Worm (Caenorhabditis elegans) whole organism, mixed stage, embryonic: ENCODE data around the gene wdr-60.

ENCODE experiments used
- M03D4.4 ChIP-seq: sonication (generic microtip); optimal IDR thresholded peaks from 2 replicates; lab custom pipeline; 2017; ENCODE audit warnings: mild to moderate bottlenecking, missing genetic modification characterization, missing compliant biosample characterization
- bed-3 ChIP-seq: fragments of 200-800 bp; sonication (Bioruptor generic); optimal IDR thresholded peaks from 3 replicates; lab custom pipeline; 2018; ENCODE audit warnings: mild to moderate bottlenecking, missing genetic modification characterization, moderate library complexity, missing compliant biosample characterization
- blmp-1 ChIP-seq: fragments of 150-350 bp; optimal IDR thresholded peaks from 2 replicates; lab custom pipeline; 2014; ENCODE audit warnings: missing biosample characterization, missing genetic modification characterization
- ceh-39 ChIP-seq: fragments of 150-350 bp; optimal IDR thresholded peaks from 2 replicates; lab custom pipeline; 2014; ENCODE audit warnings: missing biosample characterization, missing genetic modification characterization
- ceh-43 ChIP-seq: fragments of 200-800 bp; sonication (Bioruptor generic); optimal IDR thresholded peaks from 2 replicates; lab custom pipeline; 2018; ENCODE audit warnings: mild to moderate bottlenecking, missing genetic modification characterization, moderate library complexity, missing compliant biosample characterization
- ceh-83 ChIP-seq: fragments of 200-800 bp; sonication (Bioruptor generic); optimal IDR thresholded peaks from 2 replicates; lab custom pipeline; 2018; ENCODE audit warnings: mild to moderate bottlenecking, missing genetic modification characterization, missing compliant biosample characterization
- ces-1 ChIP-seq: fragments of 150-350 bp; optimal IDR thresholded peaks from 2 replicates; lab custom pipeline; 2014; ENCODE audit warnings: missing biosample characterization, missing genetic modification reagents, missing genetic modification characterization
- cnd-1 ChIP-seq: fragments of 200-800 bp; sonication (Bioruptor generic); optimal IDR thresholded peaks from 2 replicates; lab custom pipeline; 2018; ENCODE audit warnings: mild to moderate bottlenecking, missing genetic modification characterization, missing compliant biosample characterization
- drap-1 ChIP-seq: fragments of 200-800 bp; sonication (Bioruptor generic); optimal IDR thresholded peaks from 3 replicates; lab custom pipeline; 2018; ENCODE audit warnings: mild to moderate bottlenecking, missing genetic modification characterization, missing compliant biosample characterization
- elt-1 ChIP-seq: sonication (generic microtip); optimal IDR thresholded peaks from 2 replicates; lab custom pipeline; 2017; ENCODE audit warnings: missing genetic modification characterization, mild to moderate bottlenecking, missing compliant biosample characterization, antibody characterized with exemption, moderate library complexity, borderline replicate concordance; ENCODE audit not compliant: insufficient read depth
- elt-3 ChIP-seq: fragments of 150-350 bp; optimal IDR thresholded peaks from 2 replicates; lab custom pipeline; 2014; ENCODE audit warnings: missing biosample characterization, missing genetic modification characterization
- flh-1 ChIP-seq: fragments of 200-800 bp; sonication (Bioruptor generic); optimal IDR thresholded peaks from 2 replicates; lab custom pipeline; 2018; ENCODE audit warnings: mild to moderate bottlenecking, missing genetic modification characterization, moderate library complexity, missing compliant biosample characterization
- ham-2 ChIP-seq: fragments of 200-800 bp; sonication (Bioruptor generic); optimal IDR thresholded peaks from 2 replicates; lab custom pipeline; 2018; ENCODE audit warnings: mild to moderate bottlenecking, missing genetic modification characterization, missing compliant biosample characterization
- hlh-1 ChIP-seq: fragments of 150-350 bp; optimal IDR thresholded peaks from 2 replicates; lab custom pipeline; 2014; ENCODE audit warnings: missing biosample characterization, missing genetic modification reagents, missing genetic modification characterization
- lin-13 ChIP-seq: fragments of 150-350 bp; optimal IDR thresholded peaks from 2 replicates; lab custom pipeline; 2014; ENCODE audit warnings: missing biosample characterization, missing genetic modification characterization
- lin-32 ChIP-seq: fragments of 200-800 bp; sonication (Bioruptor generic); optimal IDR thresholded peaks from 2 replicates; lab custom pipeline; 2018; ENCODE audit warnings: mild to moderate bottlenecking, missing genetic modification characterization, missing compliant biosample characterization
- lsy-2 ChIP-seq: fragments of 150-350 bp; optimal IDR thresholded peaks from 2 replicates; lab custom pipeline; 2014; ENCODE audit warnings: missing biosample characterization, missing genetic modification characterization
- mab-5 ChIP-seq: fragments of 150-350 bp; optimal IDR thresholded peaks from 2 replicates; lab custom pipeline; 2014; ENCODE audit warnings: missing biosample characterization, missing genetic modification characterization
- mep-1 ChIP-seq: fragments of 150-350 bp; optimal IDR thresholded peaks from 2 replicates; lab custom pipeline; 2017; ENCODE audit warnings: missing biosample characterization, missing genetic modification reagents, missing genetic modification characterization, inconsistent platforms
- mls-2 ChIP-seq: sonication (generic microtip); optimal IDR thresholded peaks from 2 replicates; lab custom pipeline; 2016; ENCODE audit warnings: mild to moderate bottlenecking, missing genetic modification characterization, moderate library complexity, missing compliant biosample characterization
- nhr-12 ChIP-seq: fragments of 150-350 bp; optimal IDR thresholded peaks from 2 replicates; lab custom pipeline; 2014; ENCODE audit warnings: missing biosample characterization, missing genetic modification characterization
- nhr-2 ChIP-seq: fragments of 150-350 bp; optimal IDR thresholded peaks from 2 replicates; lab custom pipeline; 2014; ENCODE audit warnings: missing biosample characterization, missing genetic modification characterization
- nhr-237 ChIP-seq: fragments of 150-350 bp; optimal IDR thresholded peaks from 2 replicates; lab custom pipeline; 2014; ENCODE audit warnings: missing biosample characterization, missing genetic modification characterization
- nhr-28 ChIP-seq: fragments of 150-350 bp; optimal IDR thresholded peaks from 2 replicates; lab custom pipeline; 2014; ENCODE audit warnings: missing biosample characterization, missing genetic modification characterization
- nhr-76 ChIP-seq: sonication (generic microtip); optimal IDR thresholded peaks from 2 replicates; lab custom pipeline; 2017; ENCODE audit warnings: missing biosample characterization, missing genetic modification characterization
- pha-4 ChIP-seq: fragments of 150-350 bp; optimal IDR thresholded peaks from 2 replicates; lab custom pipeline; 2018; ENCODE audit warnings: missing biosample characterization, missing genetic modification reagents, missing genetic modification characterization
- sem-2 ChIP-seq: fragments of 200-800 bp; sonication (Bioruptor generic); optimal IDR thresholded peaks from 2 replicates; lab custom pipeline; 2018; ENCODE audit warnings: mild to moderate bottlenecking, missing genetic modification characterization, missing compliant biosample characterization
- snpc-4 ChIP-seq: fragments of 150-350 bp; optimal IDR thresholded peaks from 2 replicates; lab custom pipeline; 2014; ENCODE audit warnings: missing biosample characterization, missing genetic modification characterization
- sptf-1 ChIP-seq: sonication (generic microtip); optimal IDR thresholded peaks from 2 replicates; lab custom pipeline; 2017; ENCODE audit warnings: mild to moderate bottlenecking, missing genetic modification characterization, moderate library complexity, missing compliant biosample characterization
- tbx-8 ChIP-seq: fragments of 200-800 bp; sonication (Bioruptor generic); optimal IDR thresholded peaks from 2 replicates; lab custom pipeline; 2018; ENCODE audit warnings: mild to moderate bottlenecking, missing genetic modification characterization, moderate library complexity, missing compliant biosample characterization
- unc-120 ChIP-seq: sonication (generic microtip); optimal IDR thresholded peaks from 2 replicates; lab custom pipeline; 2017; ENCODE audit warnings: missing genetic modification characterization, missing compliant biosample characterization; ENCODE audit not compliant: poor library complexity, severe bottlenecking
- unc-39 ChIP-seq: fragments of 150-350 bp; optimal IDR thresholded peaks from 2 replicates; lab custom pipeline; 2014; ENCODE audit warnings: missing biosample characterization, missing genetic modification characterization
- unc-62 ChIP-seq: fragments of 150-350 bp; optimal IDR thresholded peaks from 2 replicates; lab custom pipeline; 2014; ENCODE audit warnings: missing biosample characterization, missing genetic modification reagents, missing genetic modification characterization
- zip-8 ChIP-seq: fragments of 150-350 bp; optimal IDR thresholded peaks from 2 replicates; lab custom pipeline; 2014; ENCODE audit warnings: missing biosample characterization, missing genetic modification characterization
- ztf-11 ChIP-seq: fragments of 150-350 bp; optimal IDR thresholded peaks from 2 replicates; lab custom pipeline; 2014; ENCODE audit warnings: missing biosample characterization, missing genetic modification characterization

wdr-60 gene

DNA sequence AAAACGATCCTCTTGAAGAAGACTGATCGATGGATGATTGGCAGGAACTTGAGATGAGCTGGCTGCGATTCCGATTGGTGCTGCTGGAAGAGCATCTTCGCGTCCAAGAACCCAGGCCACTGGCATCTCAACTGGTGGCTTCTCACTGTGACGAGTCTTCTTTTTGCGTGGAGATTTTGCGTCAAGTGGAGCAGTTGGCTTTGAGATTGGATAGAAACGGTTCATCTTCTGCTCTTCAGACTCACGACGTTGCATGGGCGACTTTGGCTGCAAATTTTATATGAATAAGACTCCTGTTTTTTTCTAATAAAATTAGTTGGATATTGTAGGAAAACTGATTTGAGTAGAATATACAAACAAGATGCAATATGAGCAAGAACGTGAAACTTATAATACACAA, 23.7 kb downstream of the wdr-60 start:
- no peak for TF ChIP-seq sptf-1 (tag; lab: Kevin White, UChicago)
- TF ChIP-seq cnd-1 (tag; lab: Kevin White, UChicago), result no peak
- TF ChIP-seq hlh-1 (tag; lab: Kevin White, UChicago), result no peak
- no peak for TF ChIP-seq ztf-11 (tag; lab: Kevin White, UChicago)
- no peak for TF ChIP-seq flh-1 (GFP tag; lab: Kevin White, UChicago)
- no peak for TF ChIP-seq zip-8 (tag; lab: Kevin White, UChicago)
- TF ChIP-seq tbx-8 (GFP tag; lab: Kevin White, UChicago), result no peak
- TF ChIP-seq lin-32 (GFP tag; lab: Kevin White, UChicago), result no peak
- no peak for TF ChIP-seq unc-120 (tag; lab: Kevin White, UChicago)
- no peak for TF ChIP-seq bed-3 (GFP tag; lab: Kevin White, UChicago)
- TF ChIP-seq sem-2, result no peak
- TF ChIP-seq unc-62 (GFP tag; lab: Kevin White, UChicago), result no peak
- no peak for TF ChIP-seq blmp-1 (tag; lab: Kevin White, UChicago)

DNA sequence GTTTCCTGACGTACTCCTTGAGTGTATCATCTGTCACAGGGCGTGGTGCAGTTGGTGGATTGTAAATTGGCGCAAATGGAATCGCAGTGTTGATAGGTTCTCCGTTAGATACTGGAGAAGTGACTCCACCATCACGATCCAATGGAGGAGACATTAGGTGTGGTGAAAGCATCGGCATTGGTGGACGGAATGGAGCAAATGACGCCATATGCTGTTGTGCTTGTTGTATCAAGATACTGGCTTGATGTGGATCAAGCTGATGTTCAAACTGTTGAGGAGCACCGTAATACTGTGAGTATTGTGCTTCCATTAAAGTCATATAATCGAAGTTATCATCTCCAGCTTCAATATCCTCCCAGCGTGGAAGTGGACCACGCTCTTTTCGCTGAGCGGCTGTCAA, 25.5 kb downstream of the wdr-60 start:
- no peak for TF ChIP-seq nhr-12 (tag; lab: Kevin White, UChicago)
- no peak for TF ChIP-seq nhr-28 (tag; lab: Kevin White, UChicago)
- no peak for TF ChIP-seq flh-1 (GFP tag; lab: Kevin White, UChicago)
- TF ChIP-seq ces-1 (GFP tag; lab: Kevin White, UChicago), result no peak
- TF ChIP-seq lin-32 (GFP tag; lab: Kevin White, UChicago), result no peak
- TF ChIP-seq tbx-8 (GFP tag; lab: Kevin White, UChicago), result no peak
- TF ChIP-seq unc-39 (tag; lab: Kevin White, UChicago), result no peak

- TF ChIP-seq cnd-1 (tag; lab: Kevin White, UChicago) (peak; percentile 68), mab-5 (tag; lab: Kevin White, UChicago) (no peak), ham-2 (GFP tag; lab: Kevin White, UChicago) (peak; percentile 88), blmp-1 (tag; lab: Kevin White, UChicago) (peak; percentile 26), ztf-11 (tag; lab: Kevin White, UChicago) (peak; percentile 78), lsy-2 (tag; lab: Kevin White, UChicago) (peak; percentile 69), mls-2 (tag; lab: Kevin White, UChicago) (peak; percentile 84), drap-1 (GFP tag; lab: Kevin White, UChicago) (peak; percentile 77), snpc-4 (tag; lab: Kevin White, UChicago) (no peak), tbx-8 (GFP tag; lab: Kevin White, UChicago) (peak; percentile 7), unc-120 (tag; lab: Kevin White, UChicago) (peak; percentile 97), pha-4 (tag; lab: Kevin White, UChicago) (peak; percentile 47), elt-1 (tag; lab: Kevin White, UChicago) (no peak), ceh-39 (tag; lab: Kevin White, UChicago) (peak; percentile 72), nhr-76 (no peak), ceh-83 (GFP tag; lab: Kevin White, UChicago) (no peak), lin-32 (GFP tag; lab: Kevin White, UChicago) (no peak), flh-1 (GFP tag; lab: Kevin White, UChicago) (no peak), unc-39 (tag; lab: Kevin White, UChicago) (no peak), unc-62 (GFP tag; lab: Kevin White, UChicago) (peak; percentile 94), nhr-28 (tag; lab: Kevin White, UChicago) (no peak), ceh-43 (GFP tag; lab: Kevin White, UChicago) (peak; percentile 3), bed-3 (GFP tag; lab: Kevin White, UChicago) (no peak), zip-8 (tag; lab: Kevin White, UChicago) (peak; percentile 2), mep-1 (peak; percentile 89), nhr-237 (tag; lab: Kevin White, UChicago) (peak; percentile 63), elt-3 (no peak), sem-2 (no peak), lin-13 (tag; lab: Kevin White, UChicago) (peak; percentile 16), ces-1 (GFP tag; lab: Kevin White, UChicago) (peak; percentile 97), nhr-12 (tag; lab: Kevin White, UChicago) (no peak), hlh-1 (tag; lab: Kevin White, UChicago) (peak; percentile 74), sptf-1 (tag; lab: Kevin White, UChicago) (peak; percentile 52), nhr-2 (tag; lab: Kevin White, UChicago) (peak; percentile 61), M03D4.4 (peak; percentile 67)
These were observed 26.9 kb downstream of the wdr-60 start for ce11 chrIII:5013915-5014346.
